Fruit fly (Drosophila melanogaster) whole organism, embryonic: Measurements from ENCODE around the gene CG31717.

Experiments
- Abd-B ChIP-seq: fragments of 200-800 bp; sonication (Bioruptor generic); optimal IDR thresholded peaks from 2 replicates; lab custom pipeline; 2018; ENCODE audit warnings: missing biosample characterization, mild to moderate bottlenecking, missing genetic modification characterization, moderate library complexity
- BEAF-32 ChIP-seq: fragments of 200-800 bp; sonication (Bioruptor generic); optimal IDR thresholded peaks from 3 replicates; lab custom pipeline; 2017; ENCODE audit warnings: missing biosample characterization, missing genetic modification characterization, mild to moderate bottlenecking, moderate library complexity, missing genetic modification reagents
- CG11398 ChIP-seq: fragments of 200-800 bp; sonication (Bioruptor generic); optimal IDR thresholded peaks from 2 replicates; lab custom pipeline; 2016; ENCODE audit warnings: missing biosample characterization, missing genetic modification characterization
- CG12769 ChIP-seq: fragments of 200-800 bp; sonication (Bioruptor generic); optimal IDR thresholded peaks from 2 replicates; lab custom pipeline; 2019; ENCODE audit warnings: missing biosample characterization, mild to moderate bottlenecking, missing genetic modification characterization, moderate library complexity
- CG13123 ChIP-seq: fragments of 200-800 bp; sonication (Bioruptor generic); optimal IDR thresholded peaks from 2 replicates; lab custom pipeline; 2016; ENCODE audit warnings: missing biosample characterization, missing genetic modification characterization
- CG15696 ChIP-seq: fragments of 200-800 bp; sonication (Bioruptor generic); optimal IDR thresholded peaks from 2 replicates; lab custom pipeline; 2019; ENCODE audit warnings: missing biosample characterization, mild to moderate bottlenecking, missing genetic modification characterization, moderate library complexity
- CG16815 ChIP-seq: fragments of 200-800 bp; sonication (Bioruptor generic); optimal IDR thresholded peaks from 3 replicates; lab custom pipeline; 2017; ENCODE audit warnings: missing biosample characterization, mild to moderate bottlenecking, missing genetic modification characterization
- CG17912 ChIP-seq: fragments of 200-800 bp; sonication (Bioruptor generic); optimal IDR thresholded peaks from 2 replicates; lab custom pipeline; 2018; ENCODE audit warnings: missing biosample characterization, mild to moderate bottlenecking, missing genetic modification characterization
- CG30431 ChIP-seq: fragments of 200-800 bp; sonication (Bioruptor generic); optimal IDR thresholded peaks from 2 replicates; lab custom pipeline; 2017; ENCODE audit warnings: missing biosample characterization, missing genetic modification characterization
- CG34224 ChIP-seq: fragments of 200-800 bp; sonication (Bioruptor generic); IDR thresholded peaks from 3 replicates; pipeline ENCODE4 v1.3.6; 2022; ENCODE audit warnings: missing biosample characterization, missing genetic modification characterization; ENCODE audit not compliant: partially characterized antibody
- CG7357 ChIP-seq: fragments of 200-800 bp; sonication (Bioruptor generic); IDR thresholded peaks from 3 replicates; pipeline ENCODE4 v1.3.6; 2022; ENCODE audit warnings: missing biosample characterization, missing genetic modification characterization
- CG7786 ChIP-seq: fragments of 200-800 bp; sonication (Bioruptor generic); optimal IDR thresholded peaks from 2 replicates; lab custom pipeline; 2016; ENCODE audit warnings: missing biosample characterization, missing genetic modification characterization
- CG7963 ChIP-seq: fragments of 200-800 bp; sonication (Bioruptor generic); IDR thresholded peaks from 3 replicates; pipeline ENCODE4 v1.3.6; 2022; ENCODE audit warnings: missing biosample characterization, missing genetic modification characterization; ENCODE audit not compliant: partially characterized antibody
- CG8089 ChIP-seq: fragments of 200-800 bp; sonication (Bioruptor generic); optimal IDR thresholded peaks from 3 replicates; lab custom pipeline; 2016; ENCODE audit warnings: missing biosample characterization, missing genetic modification characterization
- CG9727 ChIP-seq: fragments of 200-800 bp; sonication (Bioruptor generic); optimal IDR thresholded peaks from 3 replicates; lab custom pipeline; 2017; ENCODE audit warnings: missing biosample characterization, mild to moderate bottlenecking, missing genetic modification characterization
- CG9797 ChIP-seq: fragments of 200-800 bp; sonication (Bioruptor generic); optimal IDR thresholded peaks from 3 replicates; lab custom pipeline; 2018; ENCODE audit warnings: missing biosample characterization, mild to moderate bottlenecking, missing genetic modification characterization
- D19B ChIP-seq: fragments of 200-800 bp; sonication (Bioruptor generic); optimal IDR thresholded peaks from 2 replicates; lab custom pipeline; 2017; ENCODE audit warnings: missing biosample characterization, mild to moderate bottlenecking, missing genetic modification characterization
- Dfd ChIP-seq, 2 experiments: fragments of >200 bp; optimal IDR thresholded peaks; 2 replicates each; lab custom pipeline; 2017; ENCODE audit warnings: missing biosample characterization in 2 of 2, missing genetic modification characterization in 2 of 2
- Dll ChIP-seq: fragments of 200-800 bp; sonication (Bioruptor generic); IDR thresholded peaks from 4 replicates; pipeline ENCODE4 v1.3.6; 2022; ENCODE audit warnings: missing biosample characterization, missing genetic modification characterization; ENCODE audit not compliant: partially characterized antibody
- HLH54F ChIP-seq: fragments of 200-800 bp; sonication (Bioruptor generic); optimal IDR thresholded peaks from 3 replicates; lab custom pipeline; 2016; ENCODE audit warnings: missing biosample characterization, missing genetic modification characterization
- MESR4 ChIP-seq: fragments of 200-800 bp; sonication (Bioruptor generic); optimal IDR thresholded peaks from 2 replicates; lab custom pipeline; 2018; ENCODE audit warnings: missing biosample characterization, mild to moderate bottlenecking, missing genetic modification characterization, moderate library complexity
- Mad ChIP-seq: fragments of 200-800 bp; sonication (Bioruptor generic); optimal IDR thresholded peaks from 2 replicates; lab custom pipeline; 2016; ENCODE audit warnings: missing biosample characterization, missing genetic modification characterization
- Myb ChIP-seq: fragments of 200-800 bp; sonication (Bioruptor generic); optimal IDR thresholded peaks from 2 replicates; lab custom pipeline; 2016; ENCODE audit warnings: missing biosample characterization, missing genetic modification characterization
- NC2α ChIP-seq: fragments of 200-800 bp; sonication (Bioruptor generic); optimal IDR thresholded peaks from 2 replicates; lab custom pipeline; 2016; ENCODE audit warnings: missing biosample characterization, missing genetic modification characterization
- Ptx1 ChIP-seq: fragments of 200-800 bp; sonication (Bioruptor generic); IDR thresholded peaks from 2 replicates; pipeline ENCODE4 v1.3.6; 2022; ENCODE audit warnings: missing biosample characterization, missing genetic modification characterization
- Sox100B ChIP-seq: fragments of 200-800 bp; sonication (Bioruptor generic); optimal IDR thresholded peaks from 3 replicates; lab custom pipeline; 2018; ENCODE audit warnings: missing biosample characterization, mild to moderate bottlenecking, missing genetic modification characterization
- Sry-δ ChIP-seq: fragments of 200-800 bp; sonication (Bioruptor generic); optimal IDR thresholded peaks from 2 replicates; lab custom pipeline; 2016; ENCODE audit warnings: missing biosample characterization, missing genetic modification characterization
- Trl ChIP-seq, 3 experiments: fragments of >200 bp in 2 of 3; fragments of 200-800 bp in 1 of 3; sonication (Bioruptor generic) in 1 of 3; optimal IDR thresholded peaks; 2 replicates in 1 of 3; 3 replicates in 2 of 3; lab custom pipeline; 2016 to 2017; ENCODE audit warnings: missing biosample characterization in 1 of 3, missing genetic modification characterization in 1 of 3
- bcd ChIP-seq: fragments of 200-800 bp; sonication (Bioruptor generic); optimal IDR thresholded peaks from 2 replicates; lab custom pipeline; 2017; ENCODE audit warnings: missing biosample characterization, mild to moderate bottlenecking, missing genetic modification characterization
- bowl ChIP-seq: fragments of 200-800 bp; sonication (Bioruptor generic); IDR thresholded peaks from 2 replicates; pipeline ENCODE4 v1.3.6; 2022; ENCODE audit warnings: missing biosample characterization, missing genetic modification characterization
- bsh ChIP-seq, 2 experiments: fragments of 200-800 bp; sonication (Bioruptor generic); optimal IDR thresholded peaks; 2 replicates each; lab custom pipeline; 2017 to 2018; ENCODE audit warnings: mild to moderate bottlenecking in 2 of 2, missing biosample characterization in 2 of 2, missing genetic modification characterization in 2 of 2, moderate library complexity in 1 of 2
- crol ChIP-seq: fragments of 200-800 bp; sonication (Bioruptor generic); IDR thresholded peaks from 2 replicates; pipeline ENCODE4 v1.3.6; 2022; ENCODE audit warnings: missing biosample characterization, missing genetic modification characterization
- crp ChIP-seq, 2 experiments: fragments of 200-800 bp; sonication (Bioruptor generic); optimal IDR thresholded peaks; 2 replicates in 1 of 2; 3 replicates in 1 of 2; lab custom pipeline; 2017; ENCODE audit warnings: missing biosample characterization in 2 of 2, missing genetic modification characterization in 2 of 2, mild to moderate bottlenecking in 1 of 2, moderate library complexity in 1 of 2
- gt ChIP-seq: fragments of 200-800 bp; sonication (Bioruptor generic); IDR thresholded peaks from 2 replicates; pipeline ENCODE4 v1.3.6; 2022; ENCODE audit warnings: missing biosample characterization, missing genetic modification characterization
- hbn ChIP-seq: fragments of 200-800 bp; sonication (Bioruptor generic); IDR thresholded peaks from 2 replicates; pipeline ENCODE4 v1.3.6; 2022; ENCODE audit warnings: missing biosample characterization, missing genetic modification characterization; ENCODE audit not compliant: partially characterized antibody
- knrl ChIP-seq: fragments of 200-800 bp; sonication (Bioruptor generic); IDR thresholded peaks from 3 replicates; pipeline ENCODE4 v1.3.6; 2022; ENCODE audit warnings: missing biosample characterization, missing genetic modification characterization; ENCODE audit not compliant: partially characterized antibody
- mam ChIP-seq: fragments of 200-800 bp; sonication (Bioruptor generic); optimal IDR thresholded peaks from 3 replicates; lab custom pipeline; 2016; ENCODE audit warnings: missing biosample characterization, missing genetic modification characterization
- odd ChIP-seq: fragments of 200-800 bp; sonication (Bioruptor generic); optimal IDR thresholded peaks from 2 replicates; lab custom pipeline; 2017; ENCODE audit warnings: missing biosample characterization, mild to moderate bottlenecking, missing genetic modification characterization
- onecut ChIP-seq: fragments of 200-800 bp; sonication (Bioruptor generic); IDR thresholded peaks from 2 replicates; pipeline ENCODE4 v1.3.6; 2022; ENCODE audit warnings: missing biosample characterization, missing genetic modification characterization
- p53 ChIP-seq: fragments of 200-800 bp; sonication (Bioruptor generic); optimal IDR thresholded peaks from 2 replicates; lab custom pipeline; 2016; ENCODE audit warnings: missing biosample characterization, missing genetic modification characterization
- pnt ChIP-seq: fragments of 200-800 bp; sonication (Bioruptor generic); optimal IDR thresholded peaks from 3 replicates; lab custom pipeline; 2016; ENCODE audit warnings: missing biosample characterization, missing genetic modification characterization
- prd ChIP-seq, 3 experiments: fragments of >200 bp in 2 of 3; fragments of 200-800 bp in 1 of 3; sonication (Bioruptor generic) in 1 of 3; optimal IDR thresholded peaks in 2 of 3; IDR thresholded peaks in 1 of 3; 2 replicates in 2 of 3; 3 replicates in 1 of 3; pipeline versions ENCODE4 v1.3.6 to Lab custom; 2017 to 2022; ENCODE audit warnings: missing biosample characterization in 1 of 3, missing genetic modification characterization in 1 of 3
- row ChIP-seq: fragments of 200-800 bp; sonication (Bioruptor generic); IDR thresholded peaks from 3 replicates; pipeline ENCODE4 v1.3.6; 2022; ENCODE audit warnings: missing biosample characterization, missing genetic modification characterization
- run ChIP-seq: fragments of 200-800 bp; sonication (Bioruptor generic); optimal IDR thresholded peaks from 3 replicates; lab custom pipeline; 2018; ENCODE audit warnings: missing biosample characterization, mild to moderate bottlenecking, missing genetic modification characterization
- sc ChIP-seq, 3 experiments: fragments of >200 bp in 2 of 3; fragments of 200-800 bp in 1 of 3; sonication (Bioruptor generic) in 1 of 3; optimal IDR thresholded peaks; 2 replicates in 2 of 3; 3 replicates in 1 of 3; lab custom pipeline; 2017; ENCODE audit warnings: mild to moderate bottlenecking in 1 of 3, missing biosample characterization in 1 of 3, missing genetic modification characterization in 1 of 3, missing genetic modification reagents in 1 of 3
- schlank ChIP-seq: fragments of 200-800 bp; sonication (Bioruptor generic); optimal IDR thresholded peaks from 2 replicates; lab custom pipeline; 2018; ENCODE audit warnings: missing biosample characterization, mild to moderate bottlenecking, missing genetic modification characterization
- sens ChIP-seq: fragments of 200-800 bp; sonication (Bioruptor generic); peaks from one replicate; lab custom pipeline; 2016; ENCODE audit warnings: missing biosample characterization, missing genetic modification characterization
- shn ChIP-seq: fragments of 200-800 bp; sonication (Bioruptor generic); optimal IDR thresholded peaks from 3 replicates; lab custom pipeline; 2016; ENCODE audit warnings: missing biosample characterization, missing genetic modification characterization
- sug ChIP-seq: fragments of 200-800 bp; optimal IDR thresholded peaks from 2 replicates; lab custom pipeline; 2019; ENCODE audit warnings: missing biosample characterization, mild to moderate bottlenecking, missing genetic modification characterization, moderate library complexity

CG31717 gene

DNA sequence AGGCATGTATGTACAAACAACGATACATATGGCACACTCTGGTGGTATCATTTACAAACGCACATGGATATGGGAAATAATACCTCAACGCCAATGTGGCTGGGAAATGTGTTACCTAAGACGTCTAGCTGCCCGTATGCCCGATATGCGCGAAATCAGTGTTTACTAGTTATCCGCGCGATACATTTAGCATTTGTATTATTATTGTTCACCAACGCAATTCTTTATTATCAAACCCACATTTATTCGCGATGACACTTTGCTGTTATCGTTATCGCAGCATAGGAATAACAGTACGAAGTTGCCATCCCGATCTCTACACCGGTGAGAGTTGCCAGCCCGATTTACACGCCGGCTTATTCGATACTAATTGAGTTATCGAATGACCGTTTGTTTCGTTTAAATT is 3.7 kb upstream of the CG31717 start, which contains the start of gene chico (continued):
- TF ChIP-seq CG15696 (tag; lab: Kevin White, UChicago), result no peak
- no peak for TF ChIP-seq crol
- peak; percentile 56 for TF ChIP-seq CG34224 (GFP tag; lab: Robert Waterston, UW)
- TF ChIP-seq Trl (optimal IDR thresholded peaks at IDR 0.05; lab: Kevin White, UChicago), result no peak
- no peak for TF ChIP-seq Trl (GFP tag; optimal IDR thresholded peaks at IDR 0.05; lab: Kevin White, UChicago)
- no peak for TF ChIP-seq HLH54F (GFP tag; lab: Kevin White, UChicago)
- no peak for TF ChIP-seq CG17912 (GFP tag; lab: Kevin White, UChicago)
- no peak for TF ChIP-seq CG7786 (GFP tag; lab: Kevin White, UChicago)
- TF ChIP-seq CG30431 (GFP tag; lab: Kevin White, UChicago), result no peak
- TF ChIP-seq shn (GFP tag; lab: Kevin White, UChicago), result no peak
- no peak for TF ChIP-seq onecut (GFP tag; lab: Robert Waterston, UW)
- no peak for TF ChIP-seq CG8089 (GFP tag; lab: Kevin White, UChicago)
- no peak for TF ChIP-seq CG11398
- TF ChIP-seq bowl (GFP tag; lab: Robert Waterston, UW), result no peak
- no peak for TF ChIP-seq odd (GFP tag; lab: Kevin White, UChicago)
- TF ChIP-seq MESR4, result peak; percentile 79
- TF ChIP-seq CG7963 (GFP tag; lab: Robert Waterston, UW), result peak; percentile 26; the same call in 2 of the 3 replicates
- TF ChIP-seq sug (tag; lab: Kevin White, UChicago), result peak; percentile 50
- TF ChIP-seq Dll, result peak; percentile 58; the same call in 2 of the 4 replicates
- TF ChIP-seq BEAF-32, result peak; percentile 65
- TF ChIP-seq NC2α (GFP tag; lab: Kevin White, UChicago), result no peak
- peak; percentile 53 for TF ChIP-seq CG9797 (GFP tag; lab: Kevin White, UChicago)
- no peak for TF ChIP-seq bcd (GFP tag; lab: Kevin White, UChicago)
- TF ChIP-seq Myb, result peak; percentile 90

DNA sequence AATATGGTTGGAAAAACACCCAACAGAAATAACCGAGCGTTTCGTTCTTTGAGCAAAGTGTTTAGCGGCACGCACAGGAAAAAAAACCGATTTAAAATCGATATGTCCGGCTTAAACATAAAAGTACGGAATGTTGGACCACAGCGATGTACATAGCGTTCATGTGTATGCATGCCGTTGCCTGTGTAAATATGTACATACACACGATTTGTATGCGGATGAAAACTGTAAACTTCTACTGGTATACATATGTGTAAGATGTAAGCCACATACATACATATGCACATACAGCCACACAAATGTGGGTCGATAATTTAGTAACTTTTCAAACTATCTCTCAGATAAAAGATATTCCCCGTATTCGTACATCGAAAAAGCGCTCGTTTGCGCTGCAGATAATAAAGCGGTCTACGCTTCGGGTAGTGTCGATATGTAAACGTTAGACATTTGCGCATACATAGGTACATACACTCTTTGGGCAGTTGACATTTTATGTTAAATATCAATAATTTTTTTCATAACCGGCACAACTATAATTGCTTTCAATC is 808 bp upstream of the CG31717 start:
- TF ChIP-seq CG13123 (GFP tag; lab: Kevin White, UChicago) (no peak), knrl (GFP tag; lab: Robert Waterston, UW) (no peak), run (tag; lab: Kevin White, UChicago) (no peak), hbn (GFP tag; lab: Robert Waterston, UW) (no peak), prd (optimal IDR thresholded peaks at IDR 0.05; lab: Kevin White, UChicago) (no peak), prd (GFP tag; IDR thresholded peaks at IDR 0.05; lab: Robert Waterston, UW) (no peak), Dfd (GFP tag; optimal IDR thresholded peaks at IDR 0.05; lab: Kevin White, UChicago) (no peak), D19B (GFP tag; lab: Kevin White, UChicago) (no peak), Mad (no peak), bsh (GFP tag; optimal IDR thresholded peaks at IDR 0.05; lab: Kevin White, UChicago) (no peak), p53 (GFP tag; lab: Kevin White, UChicago) (peak; percentile 76), CG7357 (GFP tag; lab: Robert Waterston, UW) (no peak), Ptx1 (GFP tag; lab: Robert Waterston, UW) (no peak), Trl (optimal IDR thresholded peaks at IDR 0.05; lab: Kevin White, UChicago) (no peak), Trl (GFP tag; optimal IDR thresholded peaks at IDR 0.05; lab: Kevin White, UChicago) (no peak), gt (GFP tag; lab: Robert Waterston, UW) (no peak), row (GFP tag; lab: Robert Waterston, UW) (no peak), mam (GFP tag; lab: Kevin White, UChicago) (no peak), crp (GFP tag; optimal IDR thresholded peaks at IDR 0.05; lab: Kevin White, UChicago) (no peak), CG9727 (GFP tag; lab: Kevin White, UChicago) (no peak), schlank (tag; lab: Kevin White, UChicago) (no peak), sens (GFP tag; lab: Kevin White, UChicago) (peak; percentile 86), sc (optimal IDR thresholded peaks at IDR 0.05; lab: Kevin White, UChicago) (no peak), sc (GFP tag; optimal IDR thresholded peaks at IDR 0.05; lab: Kevin White, UChicago) (no peak), Sry-δ (GFP tag; lab: Kevin White, UChicago) (no peak), Abd-B (no peak), CG16815 (GFP tag; lab: Kevin White, UChicago) (no peak), pnt (GFP tag; lab: Kevin White, UChicago) (no peak), Sox100B (GFP tag; lab: Kevin White, UChicago) (peak; percentile 75), CG12769 (tag; lab: Kevin White, UChicago) (no peak)
